Fruit fly (Drosophila melanogaster): ENCODE results near the gene Ilp8.

Gene Ilp8

dm6 chr3L:16986062-16987013, 45.5 kb downstream of the Ilp8 start (continued):
- no peak for TF ChIP-seq Hr78 (GFP tag; optimal IDR thresholded peaks at IDR 0.05)
- no peak for TF ChIP-seq luna (GFP tag; optimal IDR thresholded peaks at IDR 0.05)
- TF ChIP-seq sc (optimal IDR thresholded peaks at IDR 0.05), result no peak
- TF ChIP-seq sc (GFP tag; optimal IDR thresholded peaks at IDR 0.05), result peak; percentile 4
- TF ChIP-seq nerfin-2 (GFP tag; IDR thresholded peaks at IDR 0.05; ENCODE audit: partially characterized antibody), result no peak
- peak; percentile 7 for TF ChIP-seq Sry-δ (GFP tag; optimal IDR thresholded peaks at IDR 0.05)
- TF ChIP-seq scrt (GFP tag; optimal IDR thresholded peaks at IDR 0.05), result peak; percentile 2
- no peak for TF ChIP-seq NK7.1 (GFP tag; optimal IDR thresholded peaks at IDR 0.05)
- TF ChIP-seq prd (optimal IDR thresholded peaks at IDR 0.05), result no peak
- 0 out of 3 replicates have a peak, but pooled peaks have one; percentile 33 for TF ChIP-seq prd (GFP tag; IDR thresholded peaks at IDR 0.05)
- no peak for TF ChIP-seq sima (GFP tag; optimal IDR thresholded peaks at IDR 0.05)
- TF ChIP-seq onecut (GFP tag; IDR thresholded peaks at IDR 0.05), result no peak
- no peak for TF ChIP-seq CG16779 (GFP tag; IDR thresholded peaks at IDR 0.05)
- peak; percentile 58 for TF ChIP-seq CG13424 (tag; optimal IDR thresholded peaks at IDR 0.05)
- no peak for TF ChIP-seq unc-4 (GFP tag; IDR thresholded peaks at IDR 0.05; ENCODE audit: partially characterized antibody)
- TF ChIP-seq CG3163 (GFP tag; optimal IDR thresholded peaks at IDR 0.05), result peak; percentile 42
- no peak for TF ChIP-seq Kr (GFP tag; optimal IDR thresholded peaks at IDR 0.05)
- peak; percentile 39 for TF ChIP-seq ewg (GFP tag; optimal IDR thresholded peaks at IDR 0.05)
- no peak for TF ChIP-seq CG14860 (GFP tag; IDR thresholded peaks at IDR 0.05; ENCODE audit: partially characterized antibody)
- TF ChIP-seq CG9932 (GFP tag; IDR thresholded peaks at IDR 0.05), result peak; percentile 45; the same call in 1 of the 2 replicates
- peak; percentile 71 for TF ChIP-seq CoRest (tag; optimal IDR thresholded peaks at IDR 0.05)
- no peak for TF ChIP-seq dmrt11E (tag; optimal IDR thresholded peaks at IDR 0.05)
- TF ChIP-seq CG2120 (GFP tag; optimal IDR thresholded peaks at IDR 0.05), result peak; percentile 43
- peak; percentile 19 for TF ChIP-seq caup (GFP tag; optimal IDR thresholded peaks at IDR 0.05; ENCODE audit: severe bottlenecking)
- peak; percentile 30 for TF ChIP-seq CG12659 (GFP tag; optimal IDR thresholded peaks at IDR 0.05)
- no peak for TF ChIP-seq bbx (GFP tag; IDR thresholded peaks at IDR 0.05; ENCODE audit: partially characterized antibody)
- no peak for TF ChIP-seq Usf (GFP tag; optimal IDR thresholded peaks at IDR 0.05)
- peak; percentile 51 for TF ChIP-seq lab (GFP tag; optimal IDR thresholded peaks at IDR 0.05)
- peak; percentile 24 for TF ChIP-seq Hmr (GFP tag; optimal IDR thresholded peaks at IDR 0.05)
- no peak for TF ChIP-seq D (optimal IDR thresholded peaks at IDR 0.05)
- TF ChIP-seq D (GFP tag; optimal IDR thresholded peaks at IDR 0.05), result peak; percentile 67
- peak; percentile 65 for TF ChIP-seq CG5953 (GFP tag; IDR thresholded peaks at IDR 0.05)
- TF ChIP-seq Fer3 (tag; optimal IDR thresholded peaks at IDR 0.05), result no peak
- no peak for TF ChIP-seq amos (GFP tag; IDR thresholded peaks at IDR 0.05; ENCODE audit: partially characterized antibody)
- no peak for TF ChIP-seq br (optimal IDR thresholded peaks at IDR 0.05)
- TF ChIP-seq CG2202 (tag; optimal IDR thresholded peaks at IDR 0.05), result no peak
- TF ChIP-seq kni (GFP tag; optimal IDR thresholded peaks at IDR 0.05), result no peak
- TF ChIP-seq CG3838 (GFP tag; optimal IDR thresholded peaks at IDR 0.05), result no peak
- TF ChIP-seq mld (GFP tag; IDR thresholded peaks at IDR 0.05; ENCODE audit: partially characterized antibody), result no peak
- no peak for TF ChIP-seq Ets97D (GFP tag; optimal IDR thresholded peaks at IDR 0.05)
- no peak for TF ChIP-seq CG11696 (GFP tag; IDR thresholded peaks at IDR 0.05)
- TF ChIP-seq NfI (GFP tag; optimal IDR thresholded peaks at IDR 0.05), result peak; percentile 47
- TF ChIP-seq gsb (GFP tag; IDR thresholded peaks at IDR 0.05), result no peak
- 0 out of 2 replicates have a peak, but pooled peaks have one; percentile 8 for TF ChIP-seq E2f1 (GFP tag; IDR thresholded peaks at IDR 0.05)
- TF ChIP-seq D19A (tag; optimal IDR thresholded peaks at IDR 0.05), result peak; percentile 16
- peak; percentile 26 for TF ChIP-seq CG10267 (tag; optimal IDR thresholded peaks at IDR 0.05)
- no peak for TF ChIP-seq hb (GFP tag; IDR thresholded peaks at IDR 0.05; ENCODE audit: partially characterized antibody)
- TF ChIP-seq grau (tag; optimal IDR thresholded peaks at IDR 0.05), result peak; percentile 58
